Fruit fly (Drosophila melanogaster) whole organism, embryonic: ENCODE results near the gene wg.

Source experiments
- ATbp ChIP-seq: fragments of 200-800 bp; sonication (Bioruptor generic); optimal IDR thresholded peaks from 2 replicates; lab custom pipeline; 2017; ENCODE audit warnings: missing biosample characterization, mild to moderate bottlenecking, missing genetic modification characterization, missing genetic modification reagents
- Atf3 ChIP-seq: fragments of 200-800 bp; sonication (Bioruptor generic); optimal IDR thresholded peaks from 3 replicates; lab custom pipeline; 2016; ENCODE audit warnings: missing biosample characterization, missing genetic modification characterization
- BEAF-32 ChIP-seq: fragments of 200-800 bp; sonication (Bioruptor generic); optimal IDR thresholded peaks from 3 replicates; lab custom pipeline; 2017; ENCODE audit warnings: missing biosample characterization, missing genetic modification characterization, mild to moderate bottlenecking, moderate library complexity, missing genetic modification reagents
- CG10147 ChIP-seq: fragments of 200-800 bp; sonication (Bioruptor generic); optimal IDR thresholded peaks from 2 replicates; lab custom pipeline; 2019; ENCODE audit warnings: missing biosample characterization, mild to moderate bottlenecking, missing genetic modification characterization, moderate library complexity
- CG11723 ChIP-seq: fragments of 200-800 bp; sonication (Bioruptor generic); optimal IDR thresholded peaks from 2 replicates; lab custom pipeline; 2017; ENCODE audit warnings: missing biosample characterization, mild to moderate bottlenecking, missing genetic modification characterization
- CG12071 ChIP-seq: fragments of 200-800 bp; sonication (Bioruptor generic); optimal IDR thresholded peaks from 3 replicates; lab custom pipeline; 2018; ENCODE audit warnings: missing biosample characterization, mild to moderate bottlenecking, missing genetic modification characterization
- CG14860 ChIP-seq: fragments of 200-800 bp; sonication (Bioruptor generic); IDR thresholded peaks from 3 replicates; pipeline ENCODE4 v1.3.6; 2022; ENCODE audit warnings: missing biosample characterization, missing genetic modification characterization; ENCODE audit not compliant: partially characterized antibody
- CG1603 ChIP-seq: fragments of 200-800 bp; sonication (Bioruptor generic); optimal IDR thresholded peaks from 2 replicates; lab custom pipeline; 2019; ENCODE audit warnings: missing biosample characterization, mild to moderate bottlenecking, missing genetic modification characterization, moderate library complexity
- CG17568 ChIP-seq: fragments of 200-800 bp; sonication (Bioruptor generic); optimal IDR thresholded peaks from 2 replicates; lab custom pipeline; 2018; ENCODE audit warnings: missing biosample characterization, mild to moderate bottlenecking, missing genetic modification characterization, moderate library complexity
- CG2199 ChIP-seq: fragments of 200-800 bp; sonication (Bioruptor generic); IDR thresholded peaks from 3 replicates; pipeline ENCODE4 v1.3.6; 2022; ENCODE audit warnings: missing biosample characterization, missing genetic modification characterization
- CG2875 ChIP-seq: fragments of 200-800 bp; sonication (Bioruptor generic); optimal IDR thresholded peaks from 2 replicates; lab custom pipeline; 2017; ENCODE audit warnings: missing biosample characterization, mild to moderate bottlenecking, missing genetic modification characterization, missing genetic modification reagents
- CG34224 ChIP-seq: fragments of 200-800 bp; sonication (Bioruptor generic); IDR thresholded peaks from 3 replicates; pipeline ENCODE4 v1.3.6; 2022; ENCODE audit warnings: missing biosample characterization, missing genetic modification characterization; ENCODE audit not compliant: partially characterized antibody
- CG34376 ChIP-seq: fragments of 200-800 bp; sonication (Bioruptor generic); optimal IDR thresholded peaks from 2 replicates; lab custom pipeline; 2018; ENCODE audit warnings: missing biosample characterization, mild to moderate bottlenecking, missing genetic modification characterization
- CG43689 ChIP-seq: fragments of 200-800 bp; sonication (Bioruptor generic); IDR thresholded peaks from 2 replicates; pipeline ENCODE4 v1.3.6; 2022; ENCODE audit warnings: missing biosample characterization, missing genetic modification characterization
- CG4424 ChIP-seq: fragments of 200-800 bp; sonication (Bioruptor generic); optimal IDR thresholded peaks from 3 replicates; lab custom pipeline; 2016; ENCODE audit warnings: missing biosample characterization, missing genetic modification characterization
- CG4617 ChIP-seq: fragments of 200-800 bp; sonication (Bioruptor generic); optimal IDR thresholded peaks from 3 replicates; lab custom pipeline; 2016; ENCODE audit warnings: missing biosample characterization, missing genetic modification characterization, borderline replicate concordance
- CG4730 ChIP-seq: fragments of 200-800 bp; sonication (Bioruptor generic); IDR thresholded peaks from 2 replicates; pipeline ENCODE4 v1.3.6; 2022; ENCODE audit warnings: missing biosample characterization, missing genetic modification characterization
- CG5953 ChIP-seq: fragments of 200-800 bp; sonication (Bioruptor generic); IDR thresholded peaks from 2 replicates; pipeline ENCODE4 v1.3.6; 2022; ENCODE audit warnings: missing biosample characterization, missing genetic modification characterization
- CG6683 ChIP-seq: fragments of 200-800 bp; sonication (Bioruptor generic); optimal IDR thresholded peaks from 2 replicates; lab custom pipeline; 2017; ENCODE audit warnings: missing biosample characterization, mild to moderate bottlenecking, missing genetic modification characterization, missing genetic modification reagents
- CG8765 ChIP-seq: fragments of 200-800 bp; sonication (Bioruptor generic); IDR thresholded peaks from 2 replicates; pipeline ENCODE4 v1.3.6; 2022; ENCODE audit warnings: missing biosample characterization, missing genetic modification characterization
- CG8944 ChIP-seq: fragments of 200-800 bp; sonication (Bioruptor generic); optimal IDR thresholded peaks from 3 replicates; lab custom pipeline; 2016; ENCODE audit warnings: missing biosample characterization, missing genetic modification characterization
- D19A ChIP-seq: fragments of 200-800 bp; optimal IDR thresholded peaks from 3 replicates; lab custom pipeline; 2019; ENCODE audit warnings: missing biosample characterization, mild to moderate bottlenecking, missing genetic modification characterization, moderate library complexity
- D19B ChIP-seq: fragments of 200-800 bp; sonication (Bioruptor generic); optimal IDR thresholded peaks from 2 replicates; lab custom pipeline; 2017; ENCODE audit warnings: missing biosample characterization, mild to moderate bottlenecking, missing genetic modification characterization
- Drgx ChIP-seq: fragments of 200-800 bp; sonication (Bioruptor generic); IDR thresholded peaks from 2 replicates; pipeline ENCODE4 v1.3.6; 2022; ENCODE audit warnings: missing biosample characterization, missing genetic modification characterization
- HLH4C ChIP-seq: fragments of 200-800 bp; sonication (Bioruptor generic); IDR thresholded peaks from 3 replicates; pipeline ENCODE4 v1.3.6; 2022; ENCODE audit warnings: missing biosample characterization, missing genetic modification characterization; ENCODE audit not compliant: partially characterized antibody
- Meics ChIP-seq: fragments of 200-800 bp; sonication (Bioruptor generic); optimal IDR thresholded peaks from 2 replicates; lab custom pipeline; 2017; ENCODE audit warnings: missing biosample characterization, mild to moderate bottlenecking, missing genetic modification characterization
- Nf-YA ChIP-seq: fragments of 200-800 bp; sonication (Bioruptor generic); IDR thresholded peaks from 2 replicates; pipeline ENCODE4 v1.3.6; 2022; ENCODE audit warnings: missing biosample characterization, missing genetic modification characterization
- PHDP ChIP-seq: fragments of 200-800 bp; sonication (Bioruptor generic); optimal IDR thresholded peaks from 3 replicates; lab custom pipeline; 2018; ENCODE audit warnings: missing biosample characterization, mild to moderate bottlenecking, missing genetic modification characterization, moderate library complexity
- Ravus ChIP-seq: fragments of 200-800 bp; sonication (Bioruptor generic); IDR thresholded peaks from 2 replicates; pipeline ENCODE4 v1.3.6; 2022; ENCODE audit warnings: missing biosample characterization, missing genetic modification characterization
- ac ChIP-seq: fragments of 200-800 bp; sonication (Bioruptor generic); optimal IDR thresholded peaks from 3 replicates; lab custom pipeline; 2017; ENCODE audit warnings: missing biosample characterization, mild to moderate bottlenecking, missing genetic modification characterization
- aop ChIP-seq: fragments of 200-800 bp; sonication (Bioruptor generic); IDR thresholded peaks from 2 replicates; pipeline ENCODE4 v1.3.6; 2022; ENCODE audit warnings: missing biosample characterization, missing genetic modification characterization
- bbx ChIP-seq: fragments of 200-800 bp; sonication (Bioruptor generic); IDR thresholded peaks from 2 replicates; pipeline ENCODE4 v1.3.6; 2022; ENCODE audit warnings: missing biosample characterization, missing genetic modification characterization; ENCODE audit not compliant: partially characterized antibody
- chm ChIP-seq: fragments of 200-800 bp; sonication (Bioruptor generic); IDR thresholded peaks from 2 replicates; pipeline ENCODE4 v1.3.6; 2022; ENCODE audit warnings: missing biosample characterization, missing genetic modification characterization
- dimm ChIP-seq: fragments of 200-800 bp; sonication (Bioruptor generic); IDR thresholded peaks from 2 replicates; pipeline ENCODE4 v1.3.6; 2022; ENCODE audit warnings: missing biosample characterization, missing genetic modification characterization
- fd64A ChIP-seq: fragments of 200-800 bp; sonication (Bioruptor generic); optimal IDR thresholded peaks from 3 replicates; lab custom pipeline; 2018; ENCODE audit warnings: missing biosample characterization, mild to moderate bottlenecking, missing genetic modification characterization
- her ChIP-seq: fragments of 200-800 bp; sonication (Bioruptor generic); optimal IDR thresholded peaks from 2 replicates; lab custom pipeline; 2016; ENCODE audit warnings: missing biosample characterization, missing genetic modification characterization
- hth ChIP-seq: fragments of >200 bp; optimal IDR thresholded peaks from 2 replicates; lab custom pipeline; 2017; ENCODE audit warnings: inconsistent platforms
- knrl ChIP-seq: fragments of 200-800 bp; sonication (Bioruptor generic); IDR thresholded peaks from 3 replicates; pipeline ENCODE4 v1.3.6; 2022; ENCODE audit warnings: missing biosample characterization, missing genetic modification characterization; ENCODE audit not compliant: partially characterized antibody
- maf-S ChIP-seq: fragments of 200-800 bp; sonication (Bioruptor generic); optimal IDR thresholded peaks from 2 replicates; lab custom pipeline; 2016; ENCODE audit warnings: missing biosample characterization, missing genetic modification characterization
- mam ChIP-seq: fragments of 200-800 bp; sonication (Bioruptor generic); optimal IDR thresholded peaks from 3 replicates; lab custom pipeline; 2016; ENCODE audit warnings: missing biosample characterization, missing genetic modification characterization
- peb ChIP-seq: fragments of 200-800 bp; sonication (Bioruptor generic); IDR thresholded peaks from 2 replicates; pipeline ENCODE4 v1.3.6; 2022; ENCODE audit warnings: missing biosample characterization, missing genetic modification characterization
- pnt ChIP-seq: fragments of 200-800 bp; sonication (Bioruptor generic); optimal IDR thresholded peaks from 3 replicates; lab custom pipeline; 2016; ENCODE audit warnings: missing biosample characterization, missing genetic modification characterization
- prd ChIP-seq, 3 experiments: fragments of >200 bp in 2 of 3; fragments of 200-800 bp in 1 of 3; sonication (Bioruptor generic) in 1 of 3; optimal IDR thresholded peaks in 2 of 3; IDR thresholded peaks in 1 of 3; 2 replicates in 2 of 3; 3 replicates in 1 of 3; pipeline versions ENCODE4 v1.3.6 to Lab custom; 2017 to 2022; ENCODE audit warnings: missing biosample characterization in 1 of 3, missing genetic modification characterization in 1 of 3
- pzg ChIP-seq: fragments of 200-800 bp; sonication (Bioruptor generic); optimal IDR thresholded peaks from 3 replicates; lab custom pipeline; 2018; ENCODE audit warnings: missing biosample characterization, mild to moderate bottlenecking, missing genetic modification characterization, moderate library complexity
- run ChIP-seq: fragments of 200-800 bp; sonication (Bioruptor generic); optimal IDR thresholded peaks from 3 replicates; lab custom pipeline; 2018; ENCODE audit warnings: missing biosample characterization, mild to moderate bottlenecking, missing genetic modification characterization
- stc ChIP-seq: fragments of 200-800 bp; sonication (Bioruptor generic); IDR thresholded peaks from 2 replicates; pipeline ENCODE4 v1.3.6; 2022; ENCODE audit warnings: missing biosample characterization, missing genetic modification characterization
- sug ChIP-seq: fragments of 200-800 bp; optimal IDR thresholded peaks from 2 replicates; lab custom pipeline; 2019; ENCODE audit warnings: missing biosample characterization, mild to moderate bottlenecking, missing genetic modification characterization, moderate library complexity
- unpg ChIP-seq: fragments of 200-800 bp; sonication (Bioruptor generic); optimal IDR thresholded peaks from 3 replicates; lab custom pipeline; 2018; ENCODE audit warnings: missing biosample characterization, mild to moderate bottlenecking, missing genetic modification characterization, moderate library complexity
- wdn ChIP-seq: fragments of 200-800 bp; sonication (Bioruptor generic); IDR thresholded peaks from 2 replicates; pipeline ENCODE4 v1.3.6; 2022; ENCODE audit warnings: missing biosample characterization, missing genetic modification characterization
- zfh1 ChIP-seq: fragments of 200-800 bp; sonication (Bioruptor generic); IDR thresholded peaks from 3 replicates; pipeline ENCODE4 v1.3.6; 2022; ENCODE audit warnings: missing biosample characterization, missing genetic modification characterization

Gene wg

dm6 chr2L:7258105-7258504, 48.9 kb upstream of the wg start (continued):
- TF ChIP-seq CG11723 (GFP tag; lab: Kevin White, UChicago) (no peak), CG10147 (GFP tag; lab: Kevin White, UChicago) (no peak), dimm (GFP tag; lab: Robert Waterston, UW) (no peak), stc (no peak), mam (GFP tag; lab: Kevin White, UChicago) (peak; percentile 55), peb (GFP tag; lab: Robert Waterston, UW) (0 out of 2 replicates have a peak, but pooled peaks have one; percentile 13), Nf-YA (GFP tag; lab: Robert Waterston, UW) (no peak), Drgx (GFP tag; lab: Robert Waterston, UW) (no peak), fd64A (GFP tag; lab: Kevin White, UChicago) (no peak), CG34224 (GFP tag; lab: Robert Waterston, UW) (no peak), CG43689 (GFP tag; lab: Robert Waterston, UW) (no peak), BEAF-32 (no peak), D19B (GFP tag; lab: Kevin White, UChicago) (no peak), prd (optimal IDR thresholded peaks at IDR 0.05; lab: Kevin White, UChicago) (no peak), prd (GFP tag; IDR thresholded peaks at IDR 0.05; lab: Robert Waterston, UW) (peak; percentile 34; the same call in 2 of the 3 replicates), CG12071 (GFP tag; lab: Kevin White, UChicago) (no peak), chm (GFP tag; lab: Robert Waterston, UW) (no peak), CG8944 (peak; percentile 50), CG2199 (GFP tag; lab: Robert Waterston, UW) (no peak), unpg (GFP tag; lab: Kevin White, UChicago) (peak; percentile 34), hth (no peak), maf-S (GFP tag; lab: Kevin White, UChicago) (peak; percentile 39), her (peak; percentile 44), Meics (peak; percentile 60), bbx (GFP tag; lab: Robert Waterston, UW) (peak; percentile 16; the same call in 1 of the 2 replicates), CG4424 (GFP tag; lab: Kevin White, UChicago) (peak; percentile 54), CG17568 (GFP tag; lab: Kevin White, UChicago) (no peak), run (tag; lab: Kevin White, UChicago) (no peak), aop (GFP tag; lab: Robert Waterston, UW) (no peak), CG6683 (GFP tag; lab: Kevin White, UChicago) (no peak), knrl (GFP tag; lab: Robert Waterston, UW) (peak; percentile 36; the same call in 1 of the 3 replicates), CG4730 (GFP tag; lab: Robert Waterston, UW) (no peak), pnt (peak; percentile 47), wdn (GFP tag; lab: Robert Waterston, UW) (no peak), PHDP (peak; percentile 54), CG1603 (tag; lab: Kevin White, UChicago) (peak; percentile 53), Ravus (GFP tag; lab: Robert Waterston, UW) (no peak), sug (tag; lab: Kevin White, UChicago) (peak; percentile 48), Atf3 (GFP tag; lab: Kevin White, UChicago) (no peak), HLH4C (GFP tag; lab: Robert Waterston, UW) (peak; percentile 17; the same call in 1 of the 3 replicates), CG14860 (no peak), ac (no peak), CG2875 (GFP tag; lab: Kevin White, UChicago) (peak; percentile 7), zfh1 (GFP tag; lab: Robert Waterston, UW) (peak; percentile 64; the same call in 2 of the 3 replicates), CG34376 (GFP tag; lab: Kevin White, UChicago) (no peak), ATbp (peak; percentile 13), CG4617 (GFP tag; lab: Kevin White, UChicago) (no peak), D19A (tag; lab: Kevin White, UChicago) (peak; percentile 39), CG8765 (no peak), pzg (GFP tag; lab: Kevin White, UChicago) (peak; percentile 5), CG5953 (GFP tag; lab: Robert Waterston, UW) (no peak)
